Worm (Caenorhabditis elegans) whole organism, L2 larva: Measurements from ENCODE around the gene mpz-3.

Source experiments
- aly-2 ChIP-seq: fragments of 150-350 bp; optimal IDR thresholded peaks from 2 replicates; lab custom pipeline; 2014; ENCODE audit warnings: missing biosample characterization, missing genetic modification characterization
- ama-1 ChIP-seq: fragments of 150-350 bp; optimal IDR thresholded peaks from 2 replicates; lab custom pipeline; 2018; ENCODE audit warnings: inconsistent platforms
- lin-13 ChIP-seq: fragments of 150-350 bp; optimal IDR thresholded peaks from 2 replicates; lab custom pipeline; 2014; ENCODE audit warnings: missing biosample characterization, missing genetic modification reagents, missing genetic modification characterization
- lin-39 ChIP-seq: fragments of 150-350 bp; optimal IDR thresholded peaks from 2 replicates; lab custom pipeline; 2014; ENCODE audit warnings: missing biosample characterization, missing genetic modification reagents, missing genetic modification characterization
- mab-5 ChIP-seq: fragments of 150-350 bp; optimal IDR thresholded peaks from 2 replicates; lab custom pipeline; 2014; ENCODE audit warnings: missing biosample characterization, missing genetic modification characterization
- nhr-11 ChIP-seq: fragments of 150-350 bp; optimal IDR thresholded peaks from 2 replicates; lab custom pipeline; 2014; ENCODE audit warnings: missing biosample characterization, missing genetic modification characterization
- nhr-12 ChIP-seq: fragments of 150-350 bp; optimal IDR thresholded peaks from 2 replicates; lab custom pipeline; 2014; ENCODE audit warnings: missing biosample characterization, missing genetic modification characterization
- sma-3 ChIP-seq: sonication (generic microtip); optimal IDR thresholded peaks from 2 replicates; lab custom pipeline; 2016; ENCODE audit warnings: missing genetic modification reagents, missing genetic modification characterization, missing compliant biosample characterization
- zag-1 ChIP-seq: fragments of 150-350 bp; optimal IDR thresholded peaks from 2 replicates; lab custom pipeline; 2014; ENCODE audit warnings: missing biosample characterization, missing genetic modification characterization
- ztf-11 ChIP-seq: sonication (generic microtip); optimal IDR thresholded peaks from 2 replicates; lab custom pipeline; 2017; ENCODE audit warnings: missing biosample characterization, missing genetic modification characterization
- ztf-4 ChIP-seq: fragments of 150-350 bp; optimal IDR thresholded peaks from 2 replicates; lab custom pipeline; 2014; ENCODE audit warnings: missing biosample characterization, missing genetic modification characterization

ce11 chrII:6592251-6592650, 27.1 kb upstream of the mpz-3 start, which contains the start of gene C56C10.9:
- TF ChIP-seq aly-2 (tag; lab: Kevin White, UChicago) = no peak
- TF ChIP-seq zag-1 (tag; lab: Kevin White, UChicago) = no peak
- no peak for TF ChIP-seq lin-39 (tag; lab: Kevin White, UChicago)
- TF ChIP-seq mab-5 (tag; lab: Kevin White, UChicago) = no peak
- TF ChIP-seq ama-1 = no peak
- no peak for TF ChIP-seq nhr-11 (tag; lab: Kevin White, UChicago)
- no peak for TF ChIP-seq sma-3
- no peak for TF ChIP-seq lin-13 (GFP tag; lab: Kevin White, UChicago)
- TF ChIP-seq ztf-11 (tag; lab: Kevin White, UChicago) = no peak
- TF ChIP-seq nhr-12 (tag; lab: Kevin White, UChicago) = no peak
- TF ChIP-seq ztf-4 = no peak
